Worm (Caenorhabditis elegans): ENCODE results near the gene ztf-16.

ce11 chrX:4759718-4760117 is 51.6 kb downstream of the ztf-16 start:
- TF ChIP-seq skn-1 (tag; optimal IDR thresholded peaks at IDR 0.05) = no peak
- no peak for TF ChIP-seq sptf-1 (tag; optimal IDR thresholded peaks at IDR 0.05)
- TF ChIP-seq nhr-90 (tag; optimal IDR thresholded peaks at IDR 0.05; ENCODE audit: poor library complexity) = no peak
- no peak for TF ChIP-seq fos-1 (tag; optimal IDR thresholded peaks at IDR 0.05)
- TF ChIP-seq ztf-4 (tag; optimal IDR thresholded peaks at IDR 0.05) = no peak
- TF ChIP-seq mep-1 (tag; optimal IDR thresholded peaks at IDR 0.05) = no peak
- no peak for TF ChIP-seq jun-1 (tag; optimal IDR thresholded peaks at IDR 0.05)
- TF ChIP-seq nhr-77 (tag; optimal IDR thresholded peaks at IDR 0.05) = no peak
- TF ChIP-seq dsc-1 (tag; optimal IDR thresholded peaks at IDR 0.05) = no peak
- no peak for TF ChIP-seq dpl-1 (GFP tag; optimal IDR thresholded peaks at IDR 0.05)
- no peak for TF ChIP-seq mef-2 (tag; optimal IDR thresholded peaks at IDR 0.05)

Measured in whole organism, L1 larva.